Fruit fly (Drosophila melanogaster): ENCODE measurements around the gene cv-d.

DNA sequence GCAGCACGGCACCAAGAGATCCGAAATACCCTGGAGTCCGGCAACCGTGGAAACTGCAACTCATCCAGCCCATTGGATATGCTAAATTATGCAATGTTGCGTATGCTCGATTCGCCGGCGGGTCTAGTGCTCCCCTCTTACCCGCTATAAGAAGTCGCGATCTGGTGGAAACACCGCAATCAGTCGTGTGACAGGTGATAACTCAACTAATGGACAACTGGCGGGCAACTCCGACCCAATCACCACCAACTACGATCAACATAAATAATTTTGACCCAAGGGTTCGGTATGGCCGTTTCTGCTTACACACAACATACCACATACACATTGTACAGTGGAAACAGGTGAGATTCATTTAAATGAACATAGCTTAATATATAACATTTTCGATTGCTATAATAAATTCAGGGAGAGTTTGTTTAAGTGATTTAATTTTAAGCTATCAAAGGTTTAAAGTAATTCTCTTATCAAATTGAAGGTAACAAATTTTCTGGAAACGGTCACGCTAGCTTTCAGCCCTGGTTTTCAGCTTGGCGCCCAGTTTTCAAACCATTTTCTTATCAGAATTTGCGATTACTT, 3.9 kb upstream of the cv-d start, which contains the start of gene Hmt-1:
- no peak for TF ChIP-seq CG8159 (tag; optimal IDR thresholded peaks at IDR 0.05)
- no peak for TF ChIP-seq Snoo (tag; optimal IDR thresholded peaks at IDR 0.05)
- no peak for TF ChIP-seq rn (GFP tag; IDR thresholded peaks at IDR 0.05)
- no peak for TF ChIP-seq Pif1A (GFP tag; optimal IDR thresholded peaks at IDR 0.05)
- TF ChIP-seq Pif1B (GFP tag; optimal IDR thresholded peaks at IDR 0.05): no peak
- no peak for TF ChIP-seq D1 (tag; optimal IDR thresholded peaks at IDR 0.05)
- no peak for TF ChIP-seq gl (tag; optimal IDR thresholded peaks at IDR 0.05)
- TF ChIP-seq CG9948 (tag; optimal IDR thresholded peaks at IDR 0.05): no peak
- TF ChIP-seq CG32121 (GFP tag; IDR thresholded peaks at IDR 0.05): no peak

Data from whole organism, pupa.